Fruit fly (Drosophila melanogaster) whole organism, embryonic: ENCODE data around the gene Plc21C.

ENCODE experiments used
- Ada2b ChIP-seq: fragments of 200-800 bp; sonication (Bioruptor generic); IDR thresholded peaks from 2 replicates; pipeline ENCODE4 v1.3.6; 2022; ENCODE audit warnings: missing biosample characterization, missing genetic modification characterization
- Aef1 ChIP-seq: fragments of 200-800 bp; sonication (Bioruptor generic); IDR thresholded peaks from 3 replicates; pipeline ENCODE4 v1.3.6; 2022; ENCODE audit warnings: missing biosample characterization, missing genetic modification characterization
- Bdp1 ChIP-seq: fragments of 200-800 bp; sonication (Bioruptor generic); optimal IDR thresholded peaks from 3 replicates; lab custom pipeline; 2016; ENCODE audit warnings: missing biosample characterization, missing genetic modification characterization
- C15 ChIP-seq: fragments of 200-800 bp; sonication (Bioruptor generic); IDR thresholded peaks from 3 replicates; pipeline ENCODE4 v1.3.6; 2022; ENCODE audit warnings: missing biosample characterization, missing genetic modification characterization
- CG10462 ChIP-seq: fragments of 200-800 bp; sonication (Bioruptor generic); optimal IDR thresholded peaks from 2 replicates; lab custom pipeline; 2016; ENCODE audit warnings: missing biosample characterization, missing genetic modification characterization
- CG10959 ChIP-seq: fragments of 200-800 bp; sonication (Bioruptor generic); IDR thresholded peaks from 2 replicates; pipeline ENCODE4 v1.3.6; 2022; ENCODE audit warnings: missing biosample characterization, missing genetic modification characterization
- CG11093 ChIP-seq: fragments of 200-800 bp; sonication (Bioruptor generic); IDR thresholded peaks from 3 replicates; pipeline ENCODE4 v1.3.6; 2022; ENCODE audit warnings: missing biosample characterization, missing genetic modification characterization
- CG12299 ChIP-seq: fragments of 200-800 bp; sonication (Bioruptor generic); optimal IDR thresholded peaks from 2 replicates; lab custom pipeline; 2018; ENCODE audit warnings: missing biosample characterization, mild to moderate bottlenecking, missing genetic modification characterization
- CG14014 ChIP-seq: fragments of 200-800 bp; sonication (Bioruptor generic); IDR thresholded peaks from 2 replicates; pipeline ENCODE4 v1.3.6; 2022; ENCODE audit warnings: missing biosample characterization, missing genetic modification characterization
- CG1647 ChIP-seq: fragments of 200-800 bp; sonication (Bioruptor generic); optimal IDR thresholded peaks from 3 replicates; lab custom pipeline; 2016; ENCODE audit warnings: missing biosample characterization, missing genetic modification characterization
- CG16813 ChIP-seq: fragments of 200-800 bp; sonication (Bioruptor generic); IDR thresholded peaks from 3 replicates; pipeline ENCODE4 v1.3.6; 2022; ENCODE audit warnings: missing biosample characterization, missing genetic modification characterization; ENCODE audit not compliant: partially characterized antibody
- CG16863 ChIP-seq: fragments of 200-800 bp; sonication (Bioruptor generic); optimal IDR thresholded peaks from 3 replicates; lab custom pipeline; 2016; ENCODE audit warnings: missing biosample characterization, missing genetic modification characterization
- CG17186 ChIP-seq: fragments of 200-800 bp; sonication (Bioruptor generic); optimal IDR thresholded peaks from 3 replicates; lab custom pipeline; 2017; ENCODE audit warnings: missing biosample characterization, missing genetic modification reagents, missing genetic modification characterization
- CG17612 ChIP-seq: fragments of 200-800 bp; sonication (Bioruptor generic); IDR thresholded peaks from 2 replicates; pipeline ENCODE4 v1.3.6; 2022; ENCODE audit warnings: missing biosample characterization, missing genetic modification characterization
- CG18011 ChIP-seq: fragments of 200-800 bp; sonication (Bioruptor generic); optimal IDR thresholded peaks from 2 replicates; lab custom pipeline; 2017; ENCODE audit warnings: missing biosample characterization, missing genetic modification characterization, mild to moderate bottlenecking, moderate library complexity, missing genotype
- CG2202 ChIP-seq: fragments of 200-800 bp; sonication (Bioruptor generic); optimal IDR thresholded peaks from 2 replicates; lab custom pipeline; 2018; ENCODE audit warnings: missing biosample characterization, mild to moderate bottlenecking, missing genetic modification characterization
- CG2712 ChIP-seq: fragments of 200-800 bp; optimal IDR thresholded peaks from 3 replicates; lab custom pipeline; 2019; ENCODE audit warnings: missing biosample characterization, mild to moderate bottlenecking, missing genetic modification characterization, moderate library complexity
- CG30403 ChIP-seq: fragments of 200-800 bp; sonication (Bioruptor generic); optimal IDR thresholded peaks from 3 replicates; lab custom pipeline; 2016; ENCODE audit warnings: missing biosample characterization, missing genetic modification characterization
- CG3163 ChIP-seq: fragments of 200-800 bp; sonication (Bioruptor generic); optimal IDR thresholded peaks from 3 replicates; lab custom pipeline; 2016; ENCODE audit warnings: missing biosample characterization, missing genetic modification characterization
- CG4617 ChIP-seq: fragments of 200-800 bp; sonication (Bioruptor generic); optimal IDR thresholded peaks from 3 replicates; lab custom pipeline; 2016; ENCODE audit warnings: missing biosample characterization, missing genetic modification characterization, borderline replicate concordance
- D19A ChIP-seq: fragments of 200-800 bp; optimal IDR thresholded peaks from 3 replicates; lab custom pipeline; 2019; ENCODE audit warnings: missing biosample characterization, mild to moderate bottlenecking, missing genetic modification characterization, moderate library complexity
- GATAe ChIP-seq: fragments of 200-800 bp; sonication (Bioruptor generic); conservative IDR thresholded peaks from 2 replicates; pipeline ENCODE4 v1.3.6; 2022; ENCODE audit warnings: missing biosample characterization, missing genetic modification characterization
- Mes4 ChIP-seq: fragments of 200-800 bp; sonication (Bioruptor generic); optimal IDR thresholded peaks from 2 replicates; lab custom pipeline; 2016; ENCODE audit warnings: missing biosample characterization, missing genetic modification characterization
- Myb ChIP-seq: fragments of 200-800 bp; sonication (Bioruptor generic); optimal IDR thresholded peaks from 2 replicates; lab custom pipeline; 2016; ENCODE audit warnings: missing biosample characterization, missing genetic modification characterization
- NfI ChIP-seq: fragments of 200-800 bp; sonication (Bioruptor generic); optimal IDR thresholded peaks from 3 replicates; lab custom pipeline; 2018; ENCODE audit warnings: missing biosample characterization, mild to moderate bottlenecking, missing genetic modification characterization, moderate library complexity
- Stat92E ChIP-seq, 3 experiments: fragments of >200 bp in 2 of 3; fragments of 200-800 bp in 1 of 3; sonication (Bioruptor generic) in 1 of 3; optimal IDR thresholded peaks; 2 replicates each; lab custom pipeline; 2017 to 2019; ENCODE audit warnings: missing biosample characterization in 3 of 3, missing genetic modification characterization in 3 of 3, mild to moderate bottlenecking in 1 of 3, moderate library complexity in 1 of 3
- Trl ChIP-seq, 3 experiments: fragments of >200 bp in 2 of 3; fragments of 200-800 bp in 1 of 3; sonication (Bioruptor generic) in 1 of 3; optimal IDR thresholded peaks; 2 replicates in 1 of 3; 3 replicates in 2 of 3; lab custom pipeline; 2016 to 2017; ENCODE audit warnings: missing biosample characterization in 1 of 3, missing genetic modification characterization in 1 of 3
- ara ChIP-seq: fragments of 200-800 bp; sonication (Bioruptor generic); IDR thresholded peaks from 2 replicates; pipeline ENCODE4 v1.3.6; 2022; ENCODE audit warnings: missing biosample characterization, missing genetic modification characterization
- btn ChIP-seq: fragments of 200-800 bp; sonication (Bioruptor generic); optimal IDR thresholded peaks from 2 replicates; lab custom pipeline; 2016; ENCODE audit warnings: missing biosample characterization, missing genetic modification characterization
- cato ChIP-seq: fragments of 200-800 bp; sonication (Bioruptor generic); optimal IDR thresholded peaks from 2 replicates; lab custom pipeline; 2016; ENCODE audit warnings: missing biosample characterization, missing genetic modification characterization, borderline replicate concordance
- da ChIP-seq: fragments of 200-800 bp; sonication (Bioruptor generic); optimal IDR thresholded peaks from 2 replicates; lab custom pipeline; 2016; ENCODE audit warnings: missing biosample characterization, missing genetic modification characterization
- dpn ChIP-seq, 2 experiments: fragments of 200-800 bp; sonication (Bioruptor generic); optimal IDR thresholded peaks; 3 replicates each; lab custom pipeline; 2016; ENCODE audit warnings: missing biosample characterization in 2 of 2, missing genetic modification characterization in 2 of 2
- en ChIP-seq: fragments of 200-800 bp; sonication (Bioruptor generic); optimal IDR thresholded peaks from 2 replicates; lab custom pipeline; 2016; ENCODE audit warnings: missing biosample characterization, missing genetic modification characterization
- gcm2 ChIP-seq: fragments of 200-800 bp; sonication (Bioruptor generic); optimal IDR thresholded peaks from 2 replicates; lab custom pipeline; 2016; ENCODE audit warnings: missing biosample characterization, missing genetic modification characterization
- hbn ChIP-seq: fragments of 200-800 bp; sonication (Bioruptor generic); IDR thresholded peaks from 2 replicates; pipeline ENCODE4 v1.3.6; 2022; ENCODE audit warnings: missing biosample characterization, missing genetic modification characterization; ENCODE audit not compliant: partially characterized antibody
- sens-2 ChIP-seq: fragments of 200-800 bp; sonication (Bioruptor generic); IDR thresholded peaks from 2 replicates; pipeline ENCODE4 v1.3.6; 2022; ENCODE audit warnings: missing biosample characterization, missing genetic modification characterization
- sna ChIP-seq: fragments of 200-800 bp; sonication (Bioruptor generic); IDR thresholded peaks from 2 replicates; pipeline ENCODE4 v1.3.6; 2022; ENCODE audit warnings: missing biosample characterization, missing genetic modification characterization; ENCODE audit not compliant: partially characterized antibody
- sob ChIP-seq: fragments of 200-800 bp; sonication (Bioruptor generic); IDR thresholded peaks from 2 replicates; pipeline ENCODE4 v1.3.6; 2022; ENCODE audit warnings: missing biosample characterization, missing genetic modification characterization
- zen ChIP-seq: fragments of 200-800 bp; sonication (Bioruptor generic); optimal IDR thresholded peaks from 3 replicates; lab custom pipeline; 2018; ENCODE audit warnings: missing biosample characterization, mild to moderate bottlenecking, missing genetic modification characterization, moderate library complexity

Gene Plc21C

dm6 chr2L:267441-268089 is 38.2 kb upstream of the Plc21C start, which contains the start of gene CG17075 (continued):
- peak; percentile 95 for TF ChIP-seq NfI
- TF ChIP-seq CG3163: peak; percentile 24
- TF ChIP-seq ara (GFP tag; lab: Robert Waterston, UW): peak; percentile 88
- TF ChIP-seq CG18011 (GFP tag; lab: Kevin White, UChicago): peak; percentile 85
- TF ChIP-seq CG17186: peak; percentile 36
- peak; percentile 95 for TF ChIP-seq C15 (GFP tag; lab: Robert Waterston, UW)
- no peak for TF ChIP-seq CG16813 (GFP tag; lab: Robert Waterston, UW)
- TF ChIP-seq btn (GFP tag; lab: Kevin White, UChicago): peak; percentile 34
- peak; percentile 77 for TF ChIP-seq CG10959 (GFP tag; lab: Robert Waterston, UW)
- TF ChIP-seq D19A: peak; percentile 89
- TF ChIP-seq Myb (GFP tag; lab: Kevin White, UChicago): peak; percentile 50
- peak; percentile 16 for TF ChIP-seq en (GFP tag; lab: Kevin White, UChicago)
- peak; percentile 97 for TF ChIP-seq Ada2b (GFP tag; lab: Robert Waterston, UW)
- peak; percentile 91 for TF ChIP-seq CG11093 (GFP tag; lab: Robert Waterston, UW)
- TF ChIP-seq Mes4 (GFP tag; lab: Kevin White, UChicago): peak; percentile 37
- peak; percentile 40 for TF ChIP-seq da
- TF ChIP-seq CG2712 (tag; lab: Kevin White, UChicago): peak; percentile 92
- TF ChIP-seq sob: peak; percentile 97
- no peak for TF ChIP-seq sna
- peak in 1 of 2 experiments; percentile 20 for TF ChIP-seq Trl (optimal IDR thresholded peaks at IDR 0.05; lab: Kevin White, UChicago)
- TF ChIP-seq Trl (GFP tag; optimal IDR thresholded peaks at IDR 0.05; lab: Kevin White, UChicago): peak; percentile 65
- TF ChIP-seq CG2202: peak; percentile 58
- TF ChIP-seq sens-2: peak; percentile 82
- peak; percentile 74 for TF ChIP-seq gcm2 (GFP tag; lab: Kevin White, UChicago)
- peak; percentile 79 for TF ChIP-seq CG4617 (GFP tag; lab: Kevin White, UChicago)
- TF ChIP-seq cato: peak; percentile 88
- peak; percentile 75 for TF ChIP-seq zen (tag; lab: Kevin White, UChicago)
- no peak; the same call in 1 of the 2 replicates for TF ChIP-seq GATAe (GFP tag; lab: Robert Waterston, UW)
- peak; percentile 89 to 93 for TF ChIP-seq dpn (GFP tag; optimal IDR thresholded peaks at IDR 0.05; lab: Kevin White, UChicago)
- peak; percentile 65 for TF ChIP-seq CG16863 (GFP tag; lab: Kevin White, UChicago)
- TF ChIP-seq CG12299 (tag; lab: Kevin White, UChicago): peak; percentile 92
- TF ChIP-seq Bdp1 (GFP tag; lab: Kevin White, UChicago): peak; percentile 77
- TF ChIP-seq Stat92E (GFP tag; optimal IDR thresholded peaks at IDR 0.05; lab: Kevin White, UChicago): peak in 1 of 3 experiments; percentile 16
- TF ChIP-seq CG1647 (GFP tag; lab: Kevin White, UChicago): peak; percentile 72
- peak; percentile 97 for TF ChIP-seq CG14014 (GFP tag; lab: Robert Waterston, UW)
- TF ChIP-seq CG10462 (GFP tag; lab: Kevin White, UChicago): peak; percentile 88
- no peak for TF ChIP-seq hbn
- TF ChIP-seq CG17612 (GFP tag; lab: Robert Waterston, UW): peak; percentile 88
- TF ChIP-seq CG30403: peak; percentile 96

- TF ChIP-seq Aef1 (GFP tag; lab: Robert Waterston, UW): no peak
- TF ChIP-seq, all 482 proteins: peak for 0
Observed at dm6 chr2L:268788-269187, 36.9 kb upstream of the Plc21C start, which contains the start of gene CG3345. Gene CG3345, plus strand, starts transcription at chr2L:269088.
